Worm (Caenorhabditis elegans): Measurements from ENCODE around the gene R09E10.5.

ce11 chrIV:10252886-10253639 is 49.0 kb downstream of the R09E10.5 start:
- no peak for TF ChIP-seq nhr-102 (tag; optimal IDR thresholded peaks at IDR 0.05)
- peak; percentile 9 for TF ChIP-seq pqm-1 (tag; optimal IDR thresholded peaks at IDR 0.05)
- TF ChIP-seq nhr-11 (tag; optimal IDR thresholded peaks at IDR 0.05), result no peak
- TF ChIP-seq nhr-28 (tag; optimal IDR thresholded peaks at IDR 0.05), result no peak
- no peak for TF ChIP-seq nhr-77 (tag; optimal IDR thresholded peaks at IDR 0.05)
- no peak for TF ChIP-seq ztf-11 (tag; optimal IDR thresholded peaks at IDR 0.05)
- no peak for TF ChIP-seq pha-4 (GFP tag; IDR thresholded peaks at IDR 0.05)
- TF ChIP-seq pha-4 (tag; optimal IDR thresholded peaks at IDR 0.05), result no peak
- TF ChIP-seq ceh-44 (GFP tag; IDR thresholded peaks at IDR 0.05), result no peak
- no peak for TF ChIP-seq nhr-237 (tag; optimal IDR thresholded peaks at IDR 0.05)
- TF ChIP-seq unc-39 (tag; optimal IDR thresholded peaks at IDR 0.05), result no peak
- no peak for TF ChIP-seq ceh-82 (tag; optimal IDR thresholded peaks at IDR 0.05)
